Fruit fly (Drosophila melanogaster): ENCODE results near the gene Caf1-180.

Caf1-180 gene

dm6 chrX:8616787-8617432 is 10.8 kb upstream of the Caf1-180 start (continued):
- no peak for TF ChIP-seq CG11093 (GFP tag; IDR thresholded peaks at IDR 0.05)
- no peak for TF ChIP-seq CG12155 (GFP tag; optimal IDR thresholded peaks at IDR 0.05)
- no peak for TF ChIP-seq ems (GFP tag; optimal IDR thresholded peaks at IDR 0.05)
- no peak for TF ChIP-seq pros (GFP tag; optimal IDR thresholded peaks at IDR 0.05)
- TF ChIP-seq CG11504 (tag; optimal IDR thresholded peaks at IDR 0.05), result peak; percentile 8
- TF ChIP-seq CG14965 (GFP tag; optimal IDR thresholded peaks at IDR 0.05; ENCODE audit: borderline replicate concordance), result no peak
- TF ChIP-seq HLH4C (GFP tag; IDR thresholded peaks at IDR 0.05; ENCODE audit: partially characterized antibody), result no peak
- no peak for TF ChIP-seq wdn (GFP tag; IDR thresholded peaks at IDR 0.05)
- TF ChIP-seq C15 (GFP tag; IDR thresholded peaks at IDR 0.05), result no peak
- TF ChIP-seq eyg (GFP tag; optimal IDR thresholded peaks at IDR 0.05), result no peak
- no peak for TF ChIP-seq Bdp1 (GFP tag; optimal IDR thresholded peaks at IDR 0.05)
- TF ChIP-seq Bteb2 (GFP tag; optimal IDR thresholded peaks at IDR 0.05), result no peak
- TF ChIP-seq slou (GFP tag; optimal IDR thresholded peaks at IDR 0.05), result no peak
- no peak for TF ChIP-seq CG3407 (GFP tag; optimal IDR thresholded peaks at IDR 0.05)
- no peak for TF ChIP-seq Ssrp (tag; optimal IDR thresholded peaks at IDR 0.05)
- TF ChIP-seq dmrt11E (tag; optimal IDR thresholded peaks at IDR 0.05), result peak; percentile 44
- peak; percentile 40 for TF ChIP-seq CG18262 (tag; optimal IDR thresholded peaks at IDR 0.05)
- peak in 1 of 3 experiments; percentile 21 for TF ChIP-seq lola (GFP tag; optimal IDR thresholded peaks at IDR 0.05)
- TF ChIP-seq Oaz (GFP tag; IDR thresholded peaks at IDR 0.05), result no peak
- no peak for TF ChIP-seq CG8290 (GFP tag; optimal IDR thresholded peaks at IDR 0.05)
- TF ChIP-seq CG8290 (tag; optimal IDR thresholded peaks at IDR 0.05), result no peak
- no peak for TF ChIP-seq ash1 (GFP tag; optimal IDR thresholded peaks at IDR 0.05)
- TF ChIP-seq cato (GFP tag; optimal IDR thresholded peaks at IDR 0.05; ENCODE audit: borderline replicate concordance), result no peak
- TF ChIP-seq Usf (GFP tag; optimal IDR thresholded peaks at IDR 0.05), result no peak
- no peak for TF ChIP-seq cwo (GFP tag; optimal IDR thresholded peaks at IDR 0.05)
- TF ChIP-seq CG10147 (GFP tag; optimal IDR thresholded peaks at IDR 0.05), result no peak
- no peak for TF ChIP-seq CG31441 (GFP tag; IDR thresholded peaks at IDR 0.05)
- no peak for TF ChIP-seq CG6654 (GFP tag; optimal IDR thresholded peaks at IDR 0.05)
- no peak for TF ChIP-seq Sox102F (GFP tag; optimal IDR thresholded peaks at IDR 0.05)
- TF ChIP-seq sim (GFP tag; IDR thresholded peaks at IDR 0.05), result no peak

dm6 chrX:8616280-8616679 is 10.2 kb upstream of the Caf1-180 start:
- TF ChIP-seq CG13894 (tag; optimal IDR thresholded peaks at IDR 0.05) (no peak), BEAF-32 (GFP tag; optimal IDR thresholded peaks at IDR 0.05) (no peak), ab (GFP tag; optimal IDR thresholded peaks at IDR 0.05) (no peak), CG10366 (GFP tag; IDR thresholded peaks at IDR 0.05) (no peak), cato (GFP tag; optimal IDR thresholded peaks at IDR 0.05; ENCODE audit: borderline replicate concordance) (no peak), grau (tag; optimal IDR thresholded peaks at IDR 0.05) (no peak), dmrt11E (tag; optimal IDR thresholded peaks at IDR 0.05) (peak; percentile 8), CG2889 (GFP tag; IDR thresholded peaks at IDR 0.05) (no peak), Hr39 (optimal IDR thresholded peaks at IDR 0.05) (no peak), D19B (GFP tag; optimal IDR thresholded peaks at IDR 0.05) (peak; percentile 13), CG33557 (GFP tag; optimal IDR thresholded peaks at IDR 0.05) (no peak), sens (GFP tag) (peak; percentile 62), CG11398 (GFP tag; optimal IDR thresholded peaks at IDR 0.05) (no peak), CG11696 (GFP tag; IDR thresholded peaks at IDR 0.05) (no peak), sima (GFP tag; optimal IDR thresholded peaks at IDR 0.05) (no peak), PHDP (tag; optimal IDR thresholded peaks at IDR 0.05) (no peak), br (optimal IDR thresholded peaks at IDR 0.05) (no peak), salm (tag; optimal IDR thresholded peaks at IDR 0.05) (no peak), Hmr (GFP tag; optimal IDR thresholded peaks at IDR 0.05) (no peak), CG18599 (GFP tag; optimal IDR thresholded peaks at IDR 0.05) (no peak), CG6254 (GFP tag; optimal IDR thresholded peaks at IDR 0.05) (no peak), nerfin-2 (GFP tag; IDR thresholded peaks at IDR 0.05; ENCODE audit: partially characterized antibody) (no peak), knrl (GFP tag; IDR thresholded peaks at IDR 0.05; ENCODE audit: partially characterized antibody) (no peak), row (GFP tag; IDR thresholded peaks at IDR 0.05) (0 out of 3 replicates have a peak, but pooled peaks have one; percentile 29)
